Worm (Caenorhabditis elegans) whole organism, L2 larva: Measurements from ENCODE around the gene gcy-6.

Source experiments
- F13H6.1 ChIP-seq: sonication (generic microtip); optimal IDR thresholded peaks from 2 replicates; lab custom pipeline; 2016; ENCODE audit warnings: missing genetic modification characterization, missing compliant biosample characterization
- ama-1 ChIP-seq: fragments of 150-350 bp; optimal IDR thresholded peaks from 2 replicates; lab custom pipeline; 2018; ENCODE audit warnings: inconsistent platforms
- ceh-82 ChIP-seq: fragments of 150-350 bp; optimal IDR thresholded peaks from 2 replicates; lab custom pipeline; 2014; ENCODE audit warnings: missing biosample characterization, missing genetic modification characterization
- crh-2 ChIP-seq: sonication (generic microtip); optimal IDR thresholded peaks from 2 replicates; lab custom pipeline; 2017; ENCODE audit warnings: missing biosample characterization, missing genetic modification characterization
- nhr-25 ChIP-seq: fragments of 150-350 bp; sonication (generic microtip); optimal IDR thresholded peaks from 3 replicates; lab custom pipeline; 2014; ENCODE audit warnings: missing biosample characterization, missing genetic modification characterization
- skn-1 ChIP-seq: sonication (generic microtip); optimal IDR thresholded peaks from 2 replicates; lab custom pipeline; 2017; ENCODE audit warnings: missing biosample characterization, missing genetic modification characterization
- ztf-1 ChIP-seq: fragments of 200-800 bp; sonication (Bioruptor generic); conservative IDR thresholded peaks from 2 replicates; pipeline ENCODE4 v1.3.6; 2022; ENCODE audit warnings: missing genetic modification characterization, missing compliant biosample characterization

- TF ChIP-seq ztf-1 (GFP tag; lab: Robert Waterston, UW) (no peak), skn-1 (no peak), crh-2 (tag; lab: Kevin White, UChicago) (no peak), ama-1 (lab: Kevin White, UChicago) (no peak), nhr-25 (tag; lab: Kevin White, UChicago) (no peak), ceh-82 (tag; lab: Kevin White, UChicago) (no peak), F13H6.1 (tag; lab: Kevin White, UChicago) (no peak)
These were observed 28.0 kb downstream of the gcy-6 start for ce11 chrV:10285853-10286252.
